Fruit fly (Drosophila melanogaster): ENCODE results near the gene CG7091.

Gene CG7091

DNA sequence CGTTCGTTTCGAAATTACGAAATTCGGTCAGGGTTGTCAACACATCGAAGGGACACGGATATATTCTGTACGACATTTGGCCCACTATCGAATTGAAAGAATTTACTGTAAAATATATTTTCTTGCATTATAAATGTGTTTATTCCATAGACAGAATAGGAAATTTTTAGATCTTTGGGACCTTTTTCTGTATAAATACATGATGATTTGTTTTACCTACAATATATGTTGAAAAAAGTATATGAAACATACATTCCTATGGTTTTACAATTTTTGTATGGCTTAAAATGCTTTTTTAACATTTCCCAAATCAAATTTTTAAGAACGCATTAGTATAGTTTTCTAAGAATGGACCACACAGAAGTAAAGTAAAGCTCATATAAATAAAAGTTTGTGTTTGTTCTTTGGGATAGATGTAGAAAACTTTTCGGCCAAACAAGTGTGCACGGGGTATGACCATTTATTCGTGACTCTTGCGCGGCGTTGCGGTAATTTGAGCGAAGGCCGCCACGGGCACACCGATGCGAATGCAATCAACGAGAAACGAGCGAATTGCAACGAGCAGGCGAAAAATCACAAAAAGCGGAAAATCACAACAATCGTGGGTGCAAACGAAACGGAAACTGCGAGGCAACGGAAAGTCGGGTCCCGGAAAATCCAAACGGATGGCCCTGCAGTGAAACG lies 19.9 kb downstream of the CG7091 start, which contains the start of the genes CG17327, CG44194 and CG7518:
TSS of gene CG17327 (minus strand) at position 177 of the 684 bp plus-strand sequence.
TSS of gene CG44194 (minus strand) at position 177 of the 684 bp plus-strand sequence.
TSS of gene CG7518 (plus strand) at position 540 of the 684 bp plus-strand sequence.
- peak; percentile 59 for TF ChIP-seq MBD-R2 (GFP tag; IDR thresholded peaks at IDR 0.05)
- TF ChIP-seq Scr (GFP tag; IDR thresholded peaks at IDR 0.05; ENCODE audit: partially characterized antibody) = peak; percentile 52
- peak; percentile 0 for TF ChIP-seq CHES-1-like (GFP tag; optimal IDR thresholded peaks at IDR 0.05)
- TF ChIP-seq CG14050 (GFP tag; IDR thresholded peaks at IDR 0.05) = no peak
- peak; percentile 22 for TF ChIP-seq Dip3 (GFP tag; optimal IDR thresholded peaks at IDR 0.05)
- TF ChIP-seq CG11456 (GFP tag; IDR thresholded peaks at IDR 0.05) = peak; percentile 25; the same call in 2 of the 3 replicates
- TF ChIP-seq Myb (GFP tag; optimal IDR thresholded peaks at IDR 0.05) = peak; percentile 41
- TF ChIP-seq chinmo (GFP tag; IDR thresholded peaks at IDR 0.05; ENCODE audit: partially characterized antibody) = peak; percentile 80; the same call in 2 of the 4 replicates
- TF ChIP-seq CG34224 (GFP tag; IDR thresholded peaks at IDR 0.05; ENCODE audit: partially characterized antibody) = peak; percentile 10; the same call in 1 of the 3 replicates
- TF ChIP-seq CG12744 (GFP tag; optimal IDR thresholded peaks at IDR 0.05) = no peak
- TF ChIP-seq ttk (GFP tag; IDR thresholded peaks at IDR 0.05) = no peak
- peak; percentile 43 for TF ChIP-seq YL-1 (GFP tag; optimal IDR thresholded peaks at IDR 0.05)
- TF ChIP-seq CG12659 (GFP tag; optimal IDR thresholded peaks at IDR 0.05) = peak; percentile 70
- peak; percentile 21; the same call in 1 of the 2 replicates for TF ChIP-seq vvl (GFP tag; IDR thresholded peaks at IDR 0.05)
- peak; percentile 29; the same call in 1 of the 2 replicates for TF ChIP-seq Rfx (GFP tag; IDR thresholded peaks at IDR 0.05)
- TF ChIP-seq tna (GFP tag; IDR thresholded peaks at IDR 0.05; ENCODE audit: partially characterized antibody) = no peak
- no peak for TF ChIP-seq Usf (GFP tag; optimal IDR thresholded peaks at IDR 0.05)
- peak; percentile 38; the same call in 1 of the 4 replicates for TF ChIP-seq Dll (GFP tag; IDR thresholded peaks at IDR 0.05; ENCODE audit: partially characterized antibody)
- TF ChIP-seq CG13287 (GFP tag; IDR thresholded peaks at IDR 0.05; ENCODE audit: partially characterized antibody) = peak; percentile 32
- no peak for TF ChIP-seq CG30431 (GFP tag; optimal IDR thresholded peaks at IDR 0.05)
- TF ChIP-seq pan (optimal IDR thresholded peaks at IDR 0.05) = no peak
- no peak for TF ChIP-seq pan (GFP tag; optimal IDR thresholded peaks at IDR 0.05 in 1 of 2, IDR thresholded peaks at IDR 0.05 in 1 of 2)
- peak; percentile 56 for TF ChIP-seq slbo (GFP tag; IDR thresholded peaks at IDR 0.05)
- TF ChIP-seq odd (GFP tag; optimal IDR thresholded peaks at IDR 0.05) = no peak
- peak; percentile 26 for TF ChIP-seq Hsf (GFP tag; optimal IDR thresholded peaks at IDR 0.05)
- no peak for TF ChIP-seq CG17912 (GFP tag; optimal IDR thresholded peaks at IDR 0.05)
- TF ChIP-seq Rx (GFP tag; IDR thresholded peaks at IDR 0.05) = no peak
- TF ChIP-seq Deaf1 (tag; optimal IDR thresholded peaks at IDR 0.05) = no peak
- TF ChIP-seq az2 (GFP tag; optimal IDR thresholded peaks at IDR 0.05) = peak; percentile 30
- TF ChIP-seq CG43689 (GFP tag; IDR thresholded peaks at IDR 0.05) = no peak
- TF ChIP-seq ab (GFP tag; optimal IDR thresholded peaks at IDR 0.05) = no peak
- no peak for TF ChIP-seq Poxn (GFP tag; IDR thresholded peaks at IDR 0.05)
- TF ChIP-seq knrl (GFP tag; IDR thresholded peaks at IDR 0.05; ENCODE audit: partially characterized antibody) = peak; percentile 47; the same call in 2 of the 3 replicates
- peak; percentile 37 for TF ChIP-seq unc-4 (GFP tag; IDR thresholded peaks at IDR 0.05; ENCODE audit: partially characterized antibody)
- TF ChIP-seq CG16779 (GFP tag; IDR thresholded peaks at IDR 0.05) = no peak
- 0 out of 3 replicates have a peak, but pooled peaks have one; percentile 28 for TF ChIP-seq HLH4C (GFP tag; IDR thresholded peaks at IDR 0.05; ENCODE audit: partially characterized antibody)
- peak; percentile 42 for TF ChIP-seq CTCF (GFP tag; optimal IDR thresholded peaks at IDR 0.05)
- no peak for TF ChIP-seq Vsx1 (GFP tag; optimal IDR thresholded peaks at IDR 0.05)
- TF ChIP-seq CG9727 (GFP tag; optimal IDR thresholded peaks at IDR 0.05) = peak; percentile 32
- peak; percentile 53 for TF ChIP-seq Hr3 (GFP tag; optimal IDR thresholded peaks at IDR 0.05)
- TF ChIP-seq Fer2 (tag; optimal IDR thresholded peaks at IDR 0.05) = peak; percentile 14
- TF ChIP-seq Six4 (GFP tag; optimal IDR thresholded peaks at IDR 0.05) = no peak
- no peak for TF ChIP-seq CG16863 (GFP tag; optimal IDR thresholded peaks at IDR 0.05)
- no peak for TF ChIP-seq yki (optimal IDR thresholded peaks at IDR 0.05)
- TF ChIP-seq lilli (GFP tag; optimal IDR thresholded peaks at IDR 0.05) = peak; percentile 30
- no peak for TF ChIP-seq jigr1 (GFP tag; IDR thresholded peaks at IDR 0.05)
- 0 out of 3 replicates have a peak, but pooled peaks have one; percentile 48 for TF ChIP-seq CG7963 (GFP tag; IDR thresholded peaks at IDR 0.05; ENCODE audit: partially characterized antibody)
- peak; percentile 88 for TF ChIP-seq CG7357 (GFP tag; IDR thresholded peaks at IDR 0.05)
- peak; percentile 38 for TF ChIP-seq trem (tag; optimal IDR thresholded peaks at IDR 0.05)
- TF ChIP-seq CG31388 (GFP tag; optimal IDR thresholded peaks at IDR 0.05) = no peak
